Fruit fly (Drosophila melanogaster): ENCODE results near the gene CG4199.

CG4199 gene

DNA sequence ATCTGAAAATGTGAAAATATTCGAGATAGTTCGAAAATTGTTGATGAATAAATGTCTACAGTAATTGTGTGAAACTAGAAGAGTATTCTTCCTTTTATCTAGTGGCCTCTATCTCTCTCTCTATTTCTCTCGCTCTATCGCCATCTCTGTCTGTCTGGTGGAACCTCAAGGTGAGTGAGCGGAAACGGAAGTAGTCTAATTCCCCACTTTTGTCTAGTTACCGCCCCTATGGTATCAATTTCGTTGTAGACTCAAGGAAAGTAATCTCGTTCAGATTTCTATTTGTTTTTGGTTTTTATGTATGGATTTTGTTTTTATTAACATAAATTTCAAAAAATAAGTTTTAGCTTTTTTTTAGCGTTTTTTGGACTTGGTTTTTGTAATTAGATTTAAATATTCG, 48.5 kb downstream of the CG4199 start (continued):
- TF ChIP-seq al (GFP tag; IDR thresholded peaks at IDR 0.05) (no peak), disco-r (GFP tag; optimal IDR thresholded peaks at IDR 0.05) (no peak), exex (tag; optimal IDR thresholded peaks at IDR 0.05) (no peak), danr (GFP tag; IDR thresholded peaks at IDR 0.05) (no peak), nerfin-2 (GFP tag; IDR thresholded peaks at IDR 0.05; ENCODE audit: partially characterized antibody) (no peak), CG2116 (GFP tag; optimal IDR thresholded peaks at IDR 0.05) (peak; percentile 11), PHDP (tag; optimal IDR thresholded peaks at IDR 0.05) (no peak), dysf (GFP tag; IDR thresholded peaks at IDR 0.05) (no peak), MTF-1 (GFP tag; optimal IDR thresholded peaks at IDR 0.05; ENCODE audit: borderline replicate concordance) (peak; percentile 53), ranshi (GFP tag; IDR thresholded peaks at IDR 0.05) (no peak), Gsc (GFP tag; IDR thresholded peaks at IDR 0.05) (no peak), ci (GFP tag; IDR thresholded peaks at IDR 0.05) (peak; percentile 50; the same call in 2 of the 3 replicates), slp2 (GFP tag; optimal IDR thresholded peaks at IDR 0.05) (no peak), row (GFP tag; IDR thresholded peaks at IDR 0.05) (no peak), Trl (optimal IDR thresholded peaks at IDR 0.05) (no peak), Trl (GFP tag; optimal IDR thresholded peaks at IDR 0.05) (no peak), trem (tag; optimal IDR thresholded peaks at IDR 0.05) (no peak), gce (GFP tag; IDR thresholded peaks at IDR 0.05) (0 out of 3 replicates have a peak, but pooled peaks have one; percentile 35), otp (GFP tag; IDR thresholded peaks at IDR 0.05) (no peak), CG33557 (GFP tag; optimal IDR thresholded peaks at IDR 0.05) (peak; percentile 33), CG3847 (GFP tag; IDR thresholded peaks at IDR 0.05) (no peak), bigmax (GFP tag; optimal IDR thresholded peaks at IDR 0.05) (no peak), pho (GFP tag; optimal IDR thresholded peaks at IDR 0.05) (no peak), CG1832 (GFP tag; optimal IDR thresholded peaks at IDR 0.05) (peak; percentile 30), CG34376 (GFP tag; optimal IDR thresholded peaks at IDR 0.05) (peak; percentile 32), kay (GFP tag; optimal IDR thresholded peaks at IDR 0.05) (no peak), HHEX (GFP tag; optimal IDR thresholded peaks at IDR 0.05) (peak; percentile 26), CG17385 (GFP tag; optimal IDR thresholded peaks at IDR 0.05) (peak; percentile 48), CG14710 (tag; optimal IDR thresholded peaks at IDR 0.05) (peak; percentile 12), gro (GFP tag; optimal IDR thresholded peaks at IDR 0.05) (no peak), ash1 (GFP tag; optimal IDR thresholded peaks at IDR 0.05) (no peak), wor (GFP tag; IDR thresholded peaks at IDR 0.05) (no peak)

All from whole organism, embryonic.